Fruit fly (Drosophila melanogaster): ENCODE measurements around the gene Glut4EF.

DNA sequence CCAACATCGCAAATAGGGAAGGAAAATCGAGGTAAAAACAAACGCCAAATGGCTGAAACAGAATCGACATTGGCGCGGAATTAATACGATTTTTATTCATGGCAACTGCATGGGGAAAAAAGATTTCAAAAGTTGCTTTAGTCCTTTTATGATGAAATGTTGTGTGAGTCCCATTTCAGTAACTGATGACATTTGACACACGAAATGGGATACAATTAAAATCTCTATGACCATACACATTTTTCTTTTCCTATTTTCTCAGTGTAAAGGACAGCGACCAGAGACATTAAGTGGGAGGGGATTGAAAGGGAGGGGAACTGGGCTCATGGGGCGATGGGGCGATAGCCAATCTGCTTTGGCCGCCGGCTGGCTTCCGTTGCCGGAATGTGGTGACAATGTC is 64.0 kb downstream of the Glut4EF start:
- no peak for TF ChIP-seq pan (optimal IDR thresholded peaks at IDR 0.05)
- TF ChIP-seq EcR (GFP tag; optimal IDR thresholded peaks at IDR 0.05), result no peak
- no peak for TF ChIP-seq usp (GFP tag; optimal IDR thresholded peaks at IDR 0.05)
- TF ChIP-seq psq (optimal IDR thresholded peaks at IDR 0.05), result no peak

Data from whole organism.